Fruit fly (Drosophila melanogaster): ENCODE measurements around the gene CtsB.

The CtsB gene

DNA sequence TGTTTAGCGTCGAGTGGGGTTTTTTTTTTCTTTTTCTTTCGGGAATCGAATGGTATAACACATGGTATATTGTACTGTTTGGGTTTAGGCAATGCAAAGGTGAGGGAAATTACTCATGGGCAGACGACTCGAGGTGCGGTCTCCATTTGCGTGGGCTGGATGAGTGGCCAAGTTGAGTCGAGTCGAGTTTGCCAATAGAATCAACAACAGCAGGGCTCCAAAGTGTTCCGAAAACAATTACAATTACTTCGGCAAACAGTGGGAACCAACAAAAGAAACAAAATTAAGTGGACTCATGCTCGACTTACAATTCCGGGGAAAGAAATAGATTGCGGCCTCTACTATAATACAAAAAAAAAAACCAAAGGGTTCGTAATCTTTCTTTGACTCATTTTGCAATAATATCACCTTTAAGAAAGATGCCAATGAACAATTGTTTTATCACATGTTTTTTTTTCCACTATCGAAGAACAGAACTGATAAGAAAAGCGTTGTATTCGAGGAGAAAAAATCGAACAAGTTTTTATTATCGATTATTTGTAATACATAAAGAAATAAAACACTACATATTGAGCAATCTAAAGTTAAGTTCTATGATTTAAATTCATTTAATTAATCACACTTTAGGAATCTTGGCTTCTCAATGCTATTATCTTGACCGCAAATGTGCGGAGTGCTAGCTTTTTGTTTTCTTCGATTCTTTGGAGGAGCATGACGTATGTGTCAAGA lies 38.5 kb upstream of the CtsB start:
- TF ChIP-seq Mio (GFP tag; optimal IDR thresholded peaks at IDR 0.05), result no peak
- no peak for TF ChIP-seq lola (GFP tag; optimal IDR thresholded peaks at IDR 0.05)
- TF ChIP-seq Rel (GFP tag; optimal IDR thresholded peaks at IDR 0.05), result no peak
- TF ChIP-seq Rel (tag; optimal IDR thresholded peaks at IDR 0.05), result no peak
- TF ChIP-seq usp (GFP tag; optimal IDR thresholded peaks at IDR 0.05), result no peak
- TF ChIP-seq sv (GFP tag; optimal IDR thresholded peaks at IDR 0.05), result peak; percentile 13

DNA sequence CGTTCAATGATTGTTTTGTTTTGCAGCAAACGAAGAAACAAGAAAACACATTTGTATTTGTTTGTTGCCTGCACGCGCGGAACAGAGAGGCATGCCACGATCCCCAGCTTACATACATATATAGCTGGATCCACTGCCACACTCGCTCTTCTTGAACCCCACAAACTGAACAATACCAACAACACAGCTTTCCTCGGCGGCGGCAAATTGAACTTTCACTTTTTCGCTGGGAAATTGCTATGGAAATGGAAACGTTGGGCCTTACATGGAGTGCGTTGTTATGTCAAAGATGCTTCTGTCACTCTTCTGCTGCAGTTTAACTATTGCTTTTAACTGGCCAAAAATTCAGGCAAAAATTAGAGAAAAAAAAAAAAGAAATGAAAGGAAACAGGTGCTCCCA lies 37.7 kb upstream of the CtsB start:
- no peak for TF ChIP-seq tai (GFP tag; optimal IDR thresholded peaks at IDR 0.05)
- no peak for TF ChIP-seq Dfd (GFP tag; optimal IDR thresholded peaks at IDR 0.05)
- TF ChIP-seq lola (GFP tag; optimal IDR thresholded peaks at IDR 0.05), result no peak
- no peak for TF ChIP-seq CG32264 (GFP tag; optimal IDR thresholded peaks at IDR 0.05)
- TF ChIP-seq rgr (GFP tag; optimal IDR thresholded peaks at IDR 0.05), result no peak
- TF ChIP-seq ey (GFP tag; optimal IDR thresholded peaks at IDR 0.05), result no peak
- no peak for TF ChIP-seq pan (optimal IDR thresholded peaks at IDR 0.05)
- no peak for TF ChIP-seq woc (GFP tag; optimal IDR thresholded peaks at IDR 0.05)

DNA sequence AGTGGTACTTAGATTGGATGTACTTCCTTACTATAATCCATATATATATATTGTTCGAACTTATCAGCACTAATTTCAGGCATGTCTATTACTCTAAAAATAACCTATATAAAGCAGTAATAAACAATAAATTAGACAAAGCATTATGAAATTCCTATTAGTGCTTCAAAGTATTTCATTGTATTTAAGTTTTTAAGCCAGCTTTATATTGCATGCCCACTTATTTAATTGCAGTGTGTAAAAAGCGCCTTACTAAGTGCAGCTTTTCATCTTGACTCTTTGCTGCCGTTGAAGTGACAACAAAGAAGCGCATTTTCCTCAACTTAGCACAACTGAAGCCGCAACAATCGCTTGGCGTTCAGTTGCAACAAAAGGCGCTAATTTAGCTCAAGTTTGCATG lies 36.9 kb upstream of the CtsB start:
- TF ChIP-seq sv (GFP tag; optimal IDR thresholded peaks at IDR 0.05) (no peak), tai (GFP tag; optimal IDR thresholded peaks at IDR 0.05) (no peak), Sp1 (GFP tag; optimal IDR thresholded peaks at IDR 0.05) (no peak), Abd-B (GFP tag; optimal IDR thresholded peaks at IDR 0.05) (no peak), usp (GFP tag; optimal IDR thresholded peaks at IDR 0.05) (no peak), Myc (optimal IDR thresholded peaks at IDR 0.05) (no peak), sage (GFP tag; optimal IDR thresholded peaks at IDR 0.05) (no peak), HLH106 (tag; optimal IDR thresholded peaks at IDR 0.05) (no peak), OdsH (GFP tag; optimal IDR thresholded peaks at IDR 0.05) (no peak), Hr83 (GFP tag; optimal IDR thresholded peaks at IDR 0.05; ENCODE audit: poor library complexity, severe bottlenecking) (no peak), dl (GFP tag; optimal IDR thresholded peaks at IDR 0.05; ENCODE audit: insufficient read depth in 1 of 2, partially characterized antibody in 2 of 2) (no peak), rgr (GFP tag; optimal IDR thresholded peaks at IDR 0.05) (no peak), h (GFP tag; optimal IDR thresholded peaks at IDR 0.05) (no peak), br (GFP tag; optimal IDR thresholded peaks at IDR 0.05) (no peak), foxo (GFP tag; optimal IDR thresholded peaks at IDR 0.05) (no peak)

DNA sequence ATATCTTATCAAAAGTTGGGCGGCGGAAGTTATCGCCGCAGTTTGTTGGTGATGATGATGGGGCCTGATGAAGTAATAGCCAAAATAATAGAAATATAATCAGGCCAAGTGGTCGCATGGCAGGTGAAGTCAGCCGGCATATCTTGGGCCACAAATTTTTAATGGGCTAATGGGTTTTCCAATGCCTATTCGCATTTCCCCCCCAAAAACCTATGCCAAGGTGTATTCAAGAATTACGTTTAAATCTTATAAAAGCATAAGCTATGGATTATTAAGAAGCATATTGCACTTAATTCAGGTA lies 36.2 kb upstream of the CtsB start:
- TF ChIP-seq GATAd (GFP tag; optimal IDR thresholded peaks at IDR 0.05), result no peak
- TF ChIP-seq br (GFP tag; optimal IDR thresholded peaks at IDR 0.05), result no peak
- no peak for TF ChIP-seq Dfd (GFP tag; optimal IDR thresholded peaks at IDR 0.05)
- no peak for TF ChIP-seq rgr (GFP tag; optimal IDR thresholded peaks at IDR 0.05)
- TF ChIP-seq usp (GFP tag; optimal IDR thresholded peaks at IDR 0.05), result no peak
- no peak for TF ChIP-seq sv (GFP tag; optimal IDR thresholded peaks at IDR 0.05)
- TF ChIP-seq pan (optimal IDR thresholded peaks at IDR 0.05), result no peak
- TF ChIP-seq Abd-B (GFP tag; optimal IDR thresholded peaks at IDR 0.05), result no peak

DNA sequence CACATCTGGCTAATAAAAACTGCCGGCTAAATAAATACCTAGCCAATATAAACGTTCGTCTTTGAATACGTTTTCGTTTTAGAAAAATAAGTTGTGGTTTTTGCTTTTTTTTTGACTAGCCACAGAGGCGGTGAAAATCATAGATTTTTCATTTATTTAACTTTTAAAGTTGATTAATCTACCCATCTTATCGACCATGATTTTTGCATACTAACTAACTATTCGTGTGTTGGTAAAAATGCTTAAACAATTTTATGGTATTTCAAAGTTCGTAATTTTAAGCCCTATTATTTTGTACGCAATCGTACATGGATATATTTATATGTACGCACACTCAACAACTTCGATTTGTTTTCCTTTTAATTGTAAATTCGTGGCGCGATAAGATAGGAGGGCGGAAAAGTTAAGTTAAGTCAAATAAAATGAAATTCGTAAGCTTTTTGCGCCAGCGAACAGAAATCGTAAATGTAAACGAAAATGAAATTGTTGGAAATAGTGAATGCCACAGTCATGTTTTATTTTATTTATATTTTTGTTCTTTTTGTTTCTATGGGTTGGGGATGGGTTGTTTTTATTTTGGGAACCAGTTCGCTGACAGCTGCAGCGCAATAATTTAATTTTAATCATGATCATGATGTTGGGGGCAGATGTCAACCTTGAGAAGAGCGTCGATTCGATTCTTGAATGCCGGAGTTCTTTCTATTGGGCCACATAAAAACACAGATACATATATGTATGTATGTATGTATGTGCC lies 35.6 kb upstream of the CtsB start:
- TF ChIP-seq fru (GFP tag; optimal IDR thresholded peaks at IDR 0.05) (peak; percentile 12), foxo (GFP tag; optimal IDR thresholded peaks at IDR 0.05) (peak in 1 of 2 experiments; percentile 9), h (GFP tag; optimal IDR thresholded peaks at IDR 0.05) (peak; percentile 11), rgr (GFP tag; optimal IDR thresholded peaks at IDR 0.05) (peak; percentile 14), Rel (GFP tag; optimal IDR thresholded peaks at IDR 0.05) (no peak), Rel (tag; optimal IDR thresholded peaks at IDR 0.05) (no peak), Dfd (GFP tag; optimal IDR thresholded peaks at IDR 0.05) (no peak), brk (GFP tag; optimal IDR thresholded peaks at IDR 0.05) (peak; percentile 17), ey (GFP tag; optimal IDR thresholded peaks at IDR 0.05) (peak; percentile 20)

DNA sequence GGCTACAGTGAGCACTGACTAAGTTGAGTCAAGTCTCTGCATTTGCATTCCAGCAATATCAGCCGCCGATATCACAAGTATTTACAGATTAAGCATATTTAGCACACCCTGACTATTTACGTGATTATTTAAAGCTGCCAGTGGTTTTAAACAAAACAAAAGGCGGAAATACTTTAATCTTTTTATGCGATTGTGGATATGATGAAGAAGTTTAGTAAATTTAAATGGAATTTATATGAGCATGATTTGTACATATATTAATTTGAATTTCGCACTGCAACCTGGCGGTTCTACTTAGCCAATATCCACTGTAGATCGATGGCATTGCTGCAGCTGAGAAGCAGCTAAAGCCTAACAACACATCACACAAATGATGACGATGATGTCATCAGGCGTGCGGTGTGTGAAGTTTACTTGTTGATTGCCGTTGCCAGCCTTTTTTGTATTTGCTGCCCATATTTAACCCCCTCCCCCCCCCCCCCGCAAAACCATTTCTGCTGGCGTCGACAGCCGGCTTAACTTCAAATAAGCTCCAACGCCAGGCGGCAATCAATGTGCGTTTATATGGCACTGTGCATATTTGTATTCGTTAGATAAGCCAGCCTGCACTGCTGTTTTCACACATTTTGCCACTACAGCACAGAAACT lies 33.7 kb upstream of the CtsB start:
- no peak for TF ChIP-seq sage (GFP tag; optimal IDR thresholded peaks at IDR 0.05)
- TF ChIP-seq usp (GFP tag; optimal IDR thresholded peaks at IDR 0.05), result no peak
- no peak for TF ChIP-seq N (GFP tag; optimal IDR thresholded peaks at IDR 0.05)
- TF ChIP-seq Mio (GFP tag; optimal IDR thresholded peaks at IDR 0.05), result no peak
- TF ChIP-seq woc (GFP tag; optimal IDR thresholded peaks at IDR 0.05), result peak; percentile 67
- no peak for TF ChIP-seq dl (GFP tag; optimal IDR thresholded peaks at IDR 0.05; ENCODE audit: insufficient read depth in 1 of 2, partially characterized antibody in 2 of 2)
- TF ChIP-seq lola (GFP tag; optimal IDR thresholded peaks at IDR 0.05), result no peak
- peak; percentile 66 for TF ChIP-seq Hnf4 (GFP tag; optimal IDR thresholded peaks at IDR 0.05)
- peak; percentile 54 for TF ChIP-seq psq (GFP tag; optimal IDR thresholded peaks at IDR 0.05)
- no peak for TF ChIP-seq dsf (GFP tag; optimal IDR thresholded peaks at IDR 0.05; ENCODE audit: borderline replicate concordance)
- TF ChIP-seq Rel (GFP tag; optimal IDR thresholded peaks at IDR 0.05), result no peak
- TF ChIP-seq Rel (tag; optimal IDR thresholded peaks at IDR 0.05), result no peak
- TF ChIP-seq brk (GFP tag; optimal IDR thresholded peaks at IDR 0.05), result no peak
- TF ChIP-seq Abd-B (GFP tag; optimal IDR thresholded peaks at IDR 0.05), result no peak
- TF ChIP-seq GATAd (GFP tag; optimal IDR thresholded peaks at IDR 0.05), result no peak
- TF ChIP-seq Vsx2 (GFP tag; optimal IDR thresholded peaks at IDR 0.05; ENCODE audit: partially characterized antibody), result no peak
- no peak for TF ChIP-seq jim (GFP tag; optimal IDR thresholded peaks at IDR 0.05)
- TF ChIP-seq sv (GFP tag; optimal IDR thresholded peaks at IDR 0.05), result peak; percentile 23
- peak; percentile 64 for TF ChIP-seq rgr (GFP tag; optimal IDR thresholded peaks at IDR 0.05)
- TF ChIP-seq CG9705 (GFP tag; optimal IDR thresholded peaks at IDR 0.05), result no peak
- peak in 1 of 2 experiments; percentile 69 for TF ChIP-seq foxo (GFP tag; optimal IDR thresholded peaks at IDR 0.05)
- peak; percentile 72 for TF ChIP-seq fru (GFP tag; optimal IDR thresholded peaks at IDR 0.05)
- no peak for TF ChIP-seq Dfd (GFP tag; optimal IDR thresholded peaks at IDR 0.05)

Data from whole organism, wandering third instar larva.